Fruit fly (Drosophila melanogaster) whole organism, embryonic: Measurements from ENCODE around the gene CG32026.

ENCODE experiments used
- Abd-B ChIP-seq: fragments of 200-800 bp; sonication (Bioruptor generic); optimal IDR thresholded peaks from 2 replicates; lab custom pipeline; 2018; ENCODE audit warnings: missing biosample characterization, mild to moderate bottlenecking, missing genetic modification characterization, moderate library complexity
- CG10543 ChIP-seq: fragments of 200-800 bp; sonication (Bioruptor generic); optimal IDR thresholded peaks from 3 replicates; lab custom pipeline; 2017; ENCODE audit warnings: missing biosample characterization, mild to moderate bottlenecking, missing genetic modification characterization, moderate library complexity
- CG11093 ChIP-seq: fragments of 200-800 bp; sonication (Bioruptor generic); IDR thresholded peaks from 3 replicates; pipeline ENCODE4 v1.3.6; 2022; ENCODE audit warnings: missing biosample characterization, missing genetic modification characterization
- CG12299 ChIP-seq: fragments of 200-800 bp; sonication (Bioruptor generic); optimal IDR thresholded peaks from 2 replicates; lab custom pipeline; 2018; ENCODE audit warnings: missing biosample characterization, mild to moderate bottlenecking, missing genetic modification characterization
- CG12659 ChIP-seq: fragments of 200-800 bp; sonication (Bioruptor generic); optimal IDR thresholded peaks from 3 replicates; lab custom pipeline; 2017; ENCODE audit warnings: mild to moderate bottlenecking, missing biosample characterization, missing genetic modification reagents, missing genetic modification characterization
- CG14014 ChIP-seq: fragments of 200-800 bp; sonication (Bioruptor generic); IDR thresholded peaks from 2 replicates; pipeline ENCODE4 v1.3.6; 2022; ENCODE audit warnings: missing biosample characterization, missing genetic modification characterization
- CG15269 ChIP-seq: fragments of 200-800 bp; sonication (Bioruptor generic); optimal IDR thresholded peaks from 2 replicates; lab custom pipeline; 2018; ENCODE audit warnings: missing biosample characterization, mild to moderate bottlenecking, missing genetic modification characterization, moderate library complexity
- CG15479 ChIP-seq: fragments of 200-800 bp; sonication (Bioruptor generic); optimal IDR thresholded peaks from 3 replicates; lab custom pipeline; 2019; ENCODE audit warnings: missing biosample characterization, mild to moderate bottlenecking, missing genetic modification characterization, moderate library complexity
- CG15514 ChIP-seq: fragments of 200-800 bp; sonication (Bioruptor generic); optimal IDR thresholded peaks from 3 replicates; lab custom pipeline; 2017; ENCODE audit warnings: missing biosample characterization, missing genetic modification characterization, mild to moderate bottlenecking, moderate library complexity, missing genetic modification reagents
- CG18476 ChIP-seq: fragments of 200-800 bp; sonication (Bioruptor generic); optimal IDR thresholded peaks from 2 replicates; lab custom pipeline; 2016; ENCODE audit warnings: missing biosample characterization, mild to moderate bottlenecking, missing genetic modification characterization
- CG18764 ChIP-seq: fragments of 200-800 bp; sonication (Bioruptor generic); optimal IDR thresholded peaks from 3 replicates; lab custom pipeline; 2016; ENCODE audit warnings: missing biosample characterization, missing genetic modification characterization
- CG3065 ChIP-seq: fragments of 200-800 bp; sonication (Bioruptor generic); optimal IDR thresholded peaks from 2 replicates; lab custom pipeline; 2016; ENCODE audit warnings: missing biosample characterization, missing genetic modification characterization
- CG31388 ChIP-seq: fragments of 200-800 bp; sonication (Bioruptor generic); optimal IDR thresholded peaks from 2 replicates; lab custom pipeline; 2016; ENCODE audit warnings: missing biosample characterization, missing genetic modification characterization
- CG4820 ChIP-seq: fragments of 200-800 bp; sonication (Bioruptor generic); optimal IDR thresholded peaks from 3 replicates; lab custom pipeline; 2016; ENCODE audit warnings: missing biosample characterization, missing genetic modification characterization
- CG6683 ChIP-seq: fragments of 200-800 bp; sonication (Bioruptor generic); optimal IDR thresholded peaks from 2 replicates; lab custom pipeline; 2017; ENCODE audit warnings: missing biosample characterization, mild to moderate bottlenecking, missing genetic modification characterization, missing genetic modification reagents
- ERR ChIP-seq: fragments of 200-800 bp; sonication (Bioruptor generic); optimal IDR thresholded peaks from 2 replicates; lab custom pipeline; 2016; ENCODE audit warnings: missing biosample characterization, missing genetic modification characterization
- Eip74EF ChIP-seq, 2 experiments: fragments of 200-800 bp in 1 of 2; fragments of >200 bp in 1 of 2; sonication (Bioruptor generic) in 1 of 2; optimal IDR thresholded peaks; 2 replicates each; lab custom pipeline; 2017 to 2019; ENCODE audit warnings: missing biosample characterization in 2 of 2, missing genetic modification characterization in 2 of 2, mild to moderate bottlenecking in 1 of 2, moderate library complexity in 1 of 2
- H2.0 ChIP-seq: fragments of 200-800 bp; sonication (Bioruptor generic); IDR thresholded peaks from 2 replicates; pipeline ENCODE4 v1.3.6; 2022; ENCODE audit warnings: missing biosample characterization, missing genetic modification characterization
- HmgZ ChIP-seq: fragments of 200-800 bp; sonication (Bioruptor generic); optimal IDR thresholded peaks from 2 replicates; lab custom pipeline; 2018; ENCODE audit warnings: missing biosample characterization, mild to moderate bottlenecking, missing genetic modification characterization
- Hmr ChIP-seq: fragments of 200-800 bp; sonication (Bioruptor generic); optimal IDR thresholded peaks from 3 replicates; lab custom pipeline; 2017; ENCODE audit warnings: mild to moderate bottlenecking, missing biosample characterization, missing genetic modification reagents, missing genetic modification characterization
- MBD-R2 ChIP-seq: fragments of 200-800 bp; sonication (Bioruptor generic); IDR thresholded peaks from 2 replicates; pipeline ENCODE4 v1.3.6; 2022; ENCODE audit warnings: missing biosample characterization, missing genetic modification characterization
- Mad ChIP-seq: fragments of 200-800 bp; sonication (Bioruptor generic); optimal IDR thresholded peaks from 2 replicates; lab custom pipeline; 2016; ENCODE audit warnings: missing biosample characterization, missing genetic modification characterization
- Nf-YB ChIP-seq: fragments of 200-800 bp; sonication (Bioruptor generic); optimal IDR thresholded peaks from 3 replicates; lab custom pipeline; 2019; ENCODE audit warnings: missing biosample characterization, mild to moderate bottlenecking, missing genetic modification characterization, moderate library complexity
- Oaz ChIP-seq: fragments of 200-800 bp; sonication (Bioruptor generic); IDR thresholded peaks from 2 replicates; pipeline ENCODE4 v1.3.6; 2022; ENCODE audit warnings: missing biosample characterization, missing genetic modification characterization
- Oli ChIP-seq: fragments of 200-800 bp; sonication (Bioruptor generic); optimal IDR thresholded peaks from 2 replicates; lab custom pipeline; 2018; ENCODE audit warnings: missing biosample characterization, mild to moderate bottlenecking, missing genetic modification characterization, moderate library complexity
- PHDP ChIP-seq: fragments of 200-800 bp; sonication (Bioruptor generic); optimal IDR thresholded peaks from 3 replicates; lab custom pipeline; 2018; ENCODE audit warnings: missing biosample characterization, mild to moderate bottlenecking, missing genetic modification characterization, moderate library complexity
- Side ChIP-seq: fragments of 200-800 bp; sonication (Bioruptor generic); optimal IDR thresholded peaks from 2 replicates; lab custom pipeline; 2016; ENCODE audit warnings: missing biosample characterization, missing genetic modification characterization
- Sry-δ ChIP-seq: fragments of 200-800 bp; sonication (Bioruptor generic); optimal IDR thresholded peaks from 2 replicates; lab custom pipeline; 2016; ENCODE audit warnings: missing biosample characterization, missing genetic modification characterization
- ab ChIP-seq: fragments of 200-800 bp; sonication (Bioruptor generic); optimal IDR thresholded peaks from 2 replicates; lab custom pipeline; 2016; ENCODE audit warnings: missing biosample characterization, missing genetic modification characterization
- ac ChIP-seq: fragments of 200-800 bp; sonication (Bioruptor generic); optimal IDR thresholded peaks from 3 replicates; lab custom pipeline; 2017; ENCODE audit warnings: missing biosample characterization, mild to moderate bottlenecking, missing genetic modification characterization
- ci ChIP-seq: fragments of 200-800 bp; sonication (Bioruptor generic); IDR thresholded peaks from 3 replicates; pipeline ENCODE4 v1.3.6; 2022; ENCODE audit warnings: missing biosample characterization, missing genetic modification characterization
- fru ChIP-seq: fragments of >200 bp; optimal IDR thresholded peaks from 2 replicates; lab custom pipeline; 2017
- ftz-f1 ChIP-seq: fragments of 200-800 bp; sonication (Bioruptor generic); optimal IDR thresholded peaks from 2 replicates; lab custom pipeline; 2016; ENCODE audit warnings: missing biosample characterization, missing genetic modification characterization
- gcm2 ChIP-seq: fragments of 200-800 bp; sonication (Bioruptor generic); optimal IDR thresholded peaks from 2 replicates; lab custom pipeline; 2016; ENCODE audit warnings: missing biosample characterization, missing genetic modification characterization
- gro ChIP-seq: fragments of 200-800 bp; sonication (Bioruptor generic); optimal IDR thresholded peaks from 2 replicates; lab custom pipeline; 2016; ENCODE audit warnings: missing biosample characterization, missing genetic modification characterization
- ham ChIP-seq: fragments of 200-800 bp; sonication (Bioruptor generic); IDR thresholded peaks from 2 replicates; pipeline ENCODE4 v1.3.6; 2022; ENCODE audit warnings: missing biosample characterization, missing genetic modification characterization
- jumu ChIP-seq: fragments of 200-800 bp; sonication (Bioruptor generic); optimal IDR thresholded peaks from 3 replicates; lab custom pipeline; 2016; ENCODE audit warnings: missing biosample characterization, missing genetic modification characterization
- lab ChIP-seq: fragments of 200-800 bp; sonication (Bioruptor generic); optimal IDR thresholded peaks from 3 replicates; lab custom pipeline; 2017; ENCODE audit warnings: missing biosample characterization, missing genetic modification characterization, mild to moderate bottlenecking, moderate library complexity, missing genetic modification reagents
- nau ChIP-seq: fragments of 200-800 bp; sonication (Bioruptor generic); optimal IDR thresholded peaks from 3 replicates; lab custom pipeline; 2017; ENCODE audit warnings: missing biosample characterization, mild to moderate bottlenecking, missing genetic modification characterization, missing genetic modification reagents
- nerfin-2 ChIP-seq: fragments of 200-800 bp; sonication (Bioruptor generic); IDR thresholded peaks from 2 replicates; pipeline ENCODE4 v1.3.6; 2022; ENCODE audit warnings: missing biosample characterization, missing genetic modification characterization; ENCODE audit not compliant: partially characterized antibody
- pb ChIP-seq: fragments of 200-800 bp; sonication (Bioruptor generic); optimal IDR thresholded peaks from 3 replicates; lab custom pipeline; 2016; ENCODE audit warnings: missing biosample characterization, missing genetic modification characterization
- pho ChIP-seq: fragments of 200-800 bp; sonication (Bioruptor generic); optimal IDR thresholded peaks from 2 replicates; lab custom pipeline; 2016; ENCODE audit warnings: missing biosample characterization, missing genetic modification characterization
- psq ChIP-seq: fragments of 200-800 bp; sonication (Bioruptor generic); optimal IDR thresholded peaks from 2 replicates; lab custom pipeline; 2017; ENCODE audit warnings: missing biosample characterization, missing genetic modification characterization
- pzg ChIP-seq: fragments of 200-800 bp; sonication (Bioruptor generic); optimal IDR thresholded peaks from 3 replicates; lab custom pipeline; 2018; ENCODE audit warnings: missing biosample characterization, mild to moderate bottlenecking, missing genetic modification characterization, moderate library complexity
- salm ChIP-seq: fragments of 200-800 bp; sonication (Bioruptor generic); optimal IDR thresholded peaks from 2 replicates; lab custom pipeline; 2018; ENCODE audit warnings: missing biosample characterization, mild to moderate bottlenecking, missing genetic modification characterization
- sisA ChIP-seq: fragments of 200-800 bp; sonication (Bioruptor generic); IDR thresholded peaks from 2 replicates; pipeline ENCODE4 v1.3.6; 2022; ENCODE audit warnings: missing biosample characterization, missing genetic modification characterization
- slou ChIP-seq: fragments of 200-800 bp; sonication (Bioruptor generic); optimal IDR thresholded peaks from 3 replicates; lab custom pipeline; 2016; ENCODE audit warnings: missing biosample characterization, missing genetic modification characterization
- sqz ChIP-seq: fragments of 200-800 bp; sonication (Bioruptor generic); optimal IDR thresholded peaks from 3 replicates; lab custom pipeline; 2018; ENCODE audit warnings: missing biosample characterization, mild to moderate bottlenecking, missing genetic modification characterization
- stwl ChIP-seq: fragments of 200-800 bp; sonication (Bioruptor generic); optimal IDR thresholded peaks from 3 replicates; lab custom pipeline; 2018; ENCODE audit warnings: missing biosample characterization, mild to moderate bottlenecking, missing genetic modification characterization, moderate library complexity
- wor ChIP-seq: fragments of 200-800 bp; sonication (Bioruptor generic); IDR thresholded peaks from 2 replicates; pipeline ENCODE4 v1.3.6; 2022; ENCODE audit warnings: missing biosample characterization, missing genetic modification characterization

CG32026 gene

DNA sequence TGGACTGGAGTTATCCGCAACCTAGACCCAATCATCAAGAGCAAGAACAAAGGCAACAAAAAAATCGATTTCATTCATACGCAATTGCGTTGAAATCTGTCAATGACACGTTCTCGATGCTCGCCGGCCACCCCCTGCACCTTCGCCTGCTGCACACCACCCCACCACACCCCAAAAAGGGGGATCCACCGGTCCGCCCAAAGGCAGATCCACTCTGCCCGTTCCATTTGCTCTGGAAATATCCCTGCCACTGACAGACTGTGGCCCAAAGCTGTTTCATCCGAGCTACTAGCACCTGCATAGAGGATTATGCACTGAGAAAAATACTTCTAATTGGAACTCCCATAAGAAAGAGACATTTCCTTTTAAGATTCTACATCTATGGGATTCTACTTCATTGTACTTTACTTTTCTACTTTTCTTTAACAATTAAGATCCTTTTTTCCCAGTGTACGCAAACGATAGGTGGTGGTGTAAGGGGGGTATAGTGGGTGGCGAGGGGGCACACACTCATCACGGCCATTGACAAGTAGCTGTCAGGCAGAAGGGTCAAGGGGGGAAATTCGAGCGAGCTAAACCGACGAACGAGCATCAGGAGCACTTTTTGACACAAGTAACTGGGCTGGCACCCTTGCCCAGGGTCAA, 12.4 kb upstream of the CG32026 start (continued):
- TF ChIP-seq ftz-f1 (GFP tag; lab: Kevin White, UChicago) = no peak
- no peak for TF ChIP-seq CG3065 (GFP tag; lab: Kevin White, UChicago)
- no peak for TF ChIP-seq gcm2 (GFP tag; lab: Kevin White, UChicago)
- TF ChIP-seq wor = 0 out of 2 replicates have a peak, but pooled peaks have one; percentile 14
- no peak for TF ChIP-seq ac
- TF ChIP-seq pb (GFP tag; lab: Kevin White, UChicago) = no peak
- TF ChIP-seq H2.0 (GFP tag; lab: Robert Waterston, UW) = no peak
- TF ChIP-seq CG15479 (GFP tag; lab: Kevin White, UChicago) = no peak
- TF ChIP-seq Sry-δ (GFP tag; lab: Kevin White, UChicago) = no peak
- TF ChIP-seq Abd-B (GFP tag; lab: Kevin White, UChicago) = no peak
- peak; percentile 0 for TF ChIP-seq CG18476 (GFP tag; lab: Kevin White, UChicago)
- TF ChIP-seq CG4820 (GFP tag; lab: Kevin White, UChicago) = peak; percentile 36
- no peak for TF ChIP-seq fru (lab: Kevin White, UChicago)
- TF ChIP-seq sisA (GFP tag; lab: Robert Waterston, UW) = peak; percentile 75
- peak; percentile 7 for TF ChIP-seq jumu (GFP tag; lab: Kevin White, UChicago)
- 0 out of 2 replicates have a peak, but pooled peaks have one; percentile 22 for TF ChIP-seq CG14014 (GFP tag; lab: Robert Waterston, UW)
- TF ChIP-seq CG31388 = no peak
- TF ChIP-seq CG10543 (GFP tag; lab: Kevin White, UChicago) = no peak
- peak; percentile 22 for TF ChIP-seq Side (GFP tag; lab: Kevin White, UChicago)
- TF ChIP-seq Oli (tag; lab: Kevin White, UChicago) = peak; percentile 64
- no peak for TF ChIP-seq gro
- no peak for TF ChIP-seq pzg (GFP tag; lab: Kevin White, UChicago)
- TF ChIP-seq psq (GFP tag; lab: Kevin White, UChicago) = no peak
- TF ChIP-seq Nf-YB (GFP tag; lab: Kevin White, UChicago) = no peak
- TF ChIP-seq Hmr (GFP tag; lab: Kevin White, UChicago) = no peak
- TF ChIP-seq CG18764 (GFP tag; lab: Kevin White, UChicago) = no peak
- TF ChIP-seq ham (GFP tag; lab: Robert Waterston, UW) = no peak
- TF ChIP-seq stwl (tag; lab: Kevin White, UChicago) = no peak
- TF ChIP-seq salm (tag; lab: Kevin White, UChicago) = no peak
- peak; percentile 34 for TF ChIP-seq CG15269 (tag; lab: Kevin White, UChicago)
- no peak for TF ChIP-seq slou (GFP tag; lab: Kevin White, UChicago)
- no peak for TF ChIP-seq sqz (GFP tag; lab: Kevin White, UChicago)
- peak; percentile 9 for TF ChIP-seq ERR (GFP tag; lab: Kevin White, UChicago)
- TF ChIP-seq lab = peak; percentile 55
- no peak for TF ChIP-seq CG6683 (GFP tag; lab: Kevin White, UChicago)
- TF ChIP-seq CG15514 (GFP tag; lab: Kevin White, UChicago) = peak; percentile 2
- TF ChIP-seq CG11093 (GFP tag; lab: Robert Waterston, UW) = peak; percentile 64; the same call in 2 of the 3 replicates
- TF ChIP-seq CG12659 = peak; percentile 38
- TF ChIP-seq nau (GFP tag; lab: Kevin White, UChicago) = no peak
- no peak for TF ChIP-seq HmgZ (tag; lab: Kevin White, UChicago)
- no peak for TF ChIP-seq CG12299 (tag; lab: Kevin White, UChicago)
- 0 out of 2 replicates have a peak, but pooled peaks have one; percentile 27 for TF ChIP-seq Oaz (GFP tag; lab: Robert Waterston, UW)
- no peak for TF ChIP-seq nerfin-2 (GFP tag; lab: Robert Waterston, UW)
- TF ChIP-seq Mad = peak; percentile 26
- TF ChIP-seq Eip74EF (GFP tag; optimal IDR thresholded peaks at IDR 0.05; lab: Kevin White, UChicago) = no peak
- TF ChIP-seq PHDP = peak; percentile 51
- TF ChIP-seq ci (GFP tag; lab: Robert Waterston, UW) = peak; percentile 60; the same call in 2 of the 3 replicates
- TF ChIP-seq pho (GFP tag; lab: Kevin White, UChicago) = no peak
- TF ChIP-seq MBD-R2 (GFP tag; lab: Robert Waterston, UW) = no peak
- no peak for TF ChIP-seq ab
